Worm (Caenorhabditis elegans) whole organism, L1 larva: Measurements from ENCODE around the gene Y39G8B.2.

Experiments
- ceh-8 ChIP-seq: fragments of 200-800 bp; sonication (Bioruptor generic); optimal IDR thresholded peaks from 2 replicates; lab custom pipeline; 2018; ENCODE audit warnings: mild to moderate bottlenecking, missing genetic modification characterization, moderate library complexity, missing compliant biosample characterization
- dpl-1 ChIP-seq, 3 experiments: fragments of 150-350 bp in 2 of 3; sonication (generic microtip) in 1 of 3; optimal IDR thresholded peaks; 2 replicates each; lab custom pipeline; 2014 to 2017; ENCODE audit warnings: missing biosample characterization in 3 of 3, missing genetic modification characterization in 3 of 3, missing genetic modification reagents in 3 of 3
- ztf-4 ChIP-seq: fragments of 150-350 bp; optimal IDR thresholded peaks from 2 replicates; lab custom pipeline; 2014; ENCODE audit warnings: missing biosample characterization, missing genetic modification characterization

DNA sequence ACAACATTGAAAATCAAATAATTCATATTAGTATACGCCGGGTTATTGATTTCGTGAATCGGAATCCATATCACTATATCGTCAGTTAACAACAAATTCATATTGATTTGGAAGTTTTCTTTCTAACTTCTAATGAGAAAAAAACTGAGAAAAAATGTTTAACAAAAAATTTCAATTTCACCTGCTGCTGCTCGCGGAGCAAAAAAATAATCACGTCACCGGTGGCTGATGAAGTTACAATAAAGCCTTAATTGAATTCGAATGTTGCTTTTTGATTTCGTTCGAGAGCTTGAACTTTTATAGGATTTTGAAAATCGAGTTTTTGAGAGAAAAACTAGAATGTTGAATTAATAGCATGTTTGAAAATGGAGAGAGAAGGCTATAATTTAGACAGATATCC, 7.0 kb downstream of the Y39G8B.2 start, which contains the start of gene sre-43:
- TF ChIP-seq ceh-8 (no peak), ztf-4 (tag; lab: Kevin White, UChicago) (no peak), dpl-1 (GFP tag; optimal IDR thresholded peaks at IDR 0.05; lab: Kevin White, UChicago) (no peak)
